Worm (Caenorhabditis elegans): Measurements from ENCODE around the gene F23F1.6.

ce11 chrII:41914-42313, 4.8 kb upstream of the F23F1.6 start, which contains the start of gene F23F1.10:
- TF ChIP-seq elt-2 (tag; optimal IDR thresholded peaks at IDR 0.05) (no peak), dmd-4 (tag; optimal IDR thresholded peaks at IDR 0.05; ENCODE audit: borderline replicate concordance) (no peak), ama-1 (optimal IDR thresholded peaks at IDR 0.05) (no peak), dve-1 (tag; optimal IDR thresholded peaks at IDR 0.05) (no peak), eyg-1 (tag; optimal IDR thresholded peaks at IDR 0.05) (no peak), nfya-1 (tag; optimal IDR thresholded peaks at IDR 0.05) (no peak), ceh-48 (tag; optimal IDR thresholded peaks at IDR 0.05) (no peak)
